Worm (Caenorhabditis elegans) whole organism, L1 larva: ENCODE measurements around the gene C25H3.3.

ENCODE experiments used
- mef-2 ChIP-seq: fragments of 150-350 bp; optimal IDR thresholded peaks from 2 replicates; lab custom pipeline; 2014; ENCODE audit warnings: missing biosample characterization, missing genetic modification characterization
- nhr-84 ChIP-seq: sonication (generic microtip); optimal IDR thresholded peaks from 2 replicates; lab custom pipeline; 2017; ENCODE audit warnings: missing biosample characterization, missing genetic modification characterization
- zag-1 ChIP-seq: fragments of 150-350 bp; optimal IDR thresholded peaks from 2 replicates; lab custom pipeline; 2014; ENCODE audit warnings: missing biosample characterization, missing genetic modification characterization

ce11 chrII:5734883-5735282 lies 40.9 kb downstream of the C25H3.3 start:
- TF ChIP-seq zag-1 = no peak
- no peak for TF ChIP-seq mef-2
- no peak for TF ChIP-seq nhr-84 (tag; lab: Kevin White, UChicago)
